Fruit fly (Drosophila melanogaster) whole organism, embryonic: ENCODE measurements around the gene CG43163.

Experiments used
- Atf6 ChIP-seq: fragments of 200-800 bp; sonication (Bioruptor generic); IDR thresholded peaks from 2 replicates; pipeline ENCODE4 v1.3.6; 2022; ENCODE audit warnings: missing biosample characterization, missing genetic modification characterization
- Bdp1 ChIP-seq: fragments of 200-800 bp; sonication (Bioruptor generic); optimal IDR thresholded peaks from 3 replicates; lab custom pipeline; 2016; ENCODE audit warnings: missing biosample characterization, missing genetic modification characterization
- CG10274 ChIP-seq: fragments of 200-800 bp; sonication (Bioruptor generic); optimal IDR thresholded peaks from 3 replicates; lab custom pipeline; 2017; ENCODE audit warnings: missing biosample characterization, mild to moderate bottlenecking, missing genetic modification characterization
- CG11695 ChIP-seq: fragments of 200-800 bp; sonication (Bioruptor generic); IDR thresholded peaks from 3 replicates; pipeline ENCODE4 v1.3.6; 2022; ENCODE audit warnings: missing biosample characterization, missing genetic modification characterization
- CG12104 ChIP-seq: fragments of 200-800 bp; sonication (Bioruptor generic); optimal IDR thresholded peaks from 3 replicates; lab custom pipeline; 2016; ENCODE audit warnings: missing biosample characterization, missing genetic modification characterization
- CG12236 ChIP-seq: fragments of 200-800 bp; sonication (Bioruptor generic); optimal IDR thresholded peaks from 2 replicates; lab custom pipeline; 2016; ENCODE audit warnings: missing biosample characterization, missing genetic modification characterization
- CG12299 ChIP-seq: fragments of 200-800 bp; sonication (Bioruptor generic); optimal IDR thresholded peaks from 2 replicates; lab custom pipeline; 2018; ENCODE audit warnings: missing biosample characterization, mild to moderate bottlenecking, missing genetic modification characterization
- CG12942 ChIP-seq: fragments of 200-800 bp; sonication (Bioruptor generic); optimal IDR thresholded peaks from 3 replicates; lab custom pipeline; 2016; ENCODE audit warnings: missing biosample characterization, missing genetic modification characterization
- CG13123 ChIP-seq: fragments of 200-800 bp; sonication (Bioruptor generic); optimal IDR thresholded peaks from 2 replicates; lab custom pipeline; 2016; ENCODE audit warnings: missing biosample characterization, missing genetic modification characterization
- CG15601 ChIP-seq: fragments of 200-800 bp; sonication (Bioruptor generic); optimal IDR thresholded peaks from 3 replicates; lab custom pipeline; 2019; ENCODE audit warnings: missing biosample characterization, mild to moderate bottlenecking, missing genetic modification characterization, moderate library complexity
- CG17328 ChIP-seq: fragments of 200-800 bp; sonication (Bioruptor generic); IDR thresholded peaks from 2 replicates; pipeline ENCODE4 v1.3.6; 2022; ENCODE audit warnings: missing biosample characterization, missing genetic modification characterization
- CG17568 ChIP-seq: fragments of 200-800 bp; sonication (Bioruptor generic); optimal IDR thresholded peaks from 2 replicates; lab custom pipeline; 2018; ENCODE audit warnings: missing biosample characterization, mild to moderate bottlenecking, missing genetic modification characterization, moderate library complexity
- CG18764 ChIP-seq: fragments of 200-800 bp; sonication (Bioruptor generic); optimal IDR thresholded peaks from 3 replicates; lab custom pipeline; 2016; ENCODE audit warnings: missing biosample characterization, missing genetic modification characterization
- CG3281 ChIP-seq: fragments of 200-800 bp; sonication (Bioruptor generic); optimal IDR thresholded peaks from 3 replicates; lab custom pipeline; 2017; ENCODE audit warnings: missing biosample characterization, mild to moderate bottlenecking, missing genetic modification characterization
- CG4282 ChIP-seq: fragments of 200-800 bp; sonication (Bioruptor generic); optimal IDR thresholded peaks from 2 replicates; lab custom pipeline; 2016; ENCODE audit warnings: missing biosample characterization, missing genetic modification characterization
- CG6175 ChIP-seq: fragments of 200-800 bp; sonication (Bioruptor generic); IDR thresholded peaks from 3 replicates; pipeline ENCODE4 v1.3.6; 2022; ENCODE audit warnings: missing biosample characterization, missing genetic modification characterization
- CG7786 ChIP-seq: fragments of 200-800 bp; sonication (Bioruptor generic); optimal IDR thresholded peaks from 2 replicates; lab custom pipeline; 2016; ENCODE audit warnings: missing biosample characterization, missing genetic modification characterization
- CG8089 ChIP-seq: fragments of 200-800 bp; sonication (Bioruptor generic); optimal IDR thresholded peaks from 3 replicates; lab custom pipeline; 2016; ENCODE audit warnings: missing biosample characterization, missing genetic modification characterization
- CG8290 ChIP-seq, 3 experiments: fragments of 200-800 bp; sonication (Bioruptor generic); optimal IDR thresholded peaks; 2 replicates each; lab custom pipeline; 2016 to 2019; ENCODE audit warnings: missing biosample characterization in 3 of 3, missing genetic modification characterization in 3 of 3, mild to moderate bottlenecking in 2 of 3, moderate library complexity in 1 of 3
- CG8359 ChIP-seq: fragments of 200-800 bp; sonication (Bioruptor generic); optimal IDR thresholded peaks from 2 replicates; lab custom pipeline; 2017; ENCODE audit warnings: missing biosample characterization, mild to moderate bottlenecking, missing genetic modification characterization, borderline replicate concordance
- D19A ChIP-seq: fragments of 200-800 bp; optimal IDR thresholded peaks from 3 replicates; lab custom pipeline; 2019; ENCODE audit warnings: missing biosample characterization, mild to moderate bottlenecking, missing genetic modification characterization, moderate library complexity
- Dref ChIP-seq: fragments of 200-800 bp; sonication (Bioruptor generic); IDR thresholded peaks from 2 replicates; pipeline ENCODE4 v1.3.6; 2022; ENCODE audit warnings: missing biosample characterization, missing genetic modification characterization
- Hey ChIP-seq: fragments of 200-800 bp; sonication (Bioruptor generic); optimal IDR thresholded peaks from 3 replicates; lab custom pipeline; 2018; ENCODE audit warnings: missing biosample characterization, mild to moderate bottlenecking, missing genetic modification characterization
- Hr39 ChIP-seq: fragments of >200 bp; optimal IDR thresholded peaks from 2 replicates; lab custom pipeline; 2017
- MBD-R2 ChIP-seq: fragments of 200-800 bp; sonication (Bioruptor generic); IDR thresholded peaks from 2 replicates; pipeline ENCODE4 v1.3.6; 2022; ENCODE audit warnings: missing biosample characterization, missing genetic modification characterization
- Med ChIP-seq: fragments of 200-800 bp; sonication (Bioruptor generic); peaks from one replicate; lab custom pipeline; 2016; ENCODE audit warnings: missing biosample characterization, missing genetic modification characterization, mild to moderate bottlenecking, inconsistent platforms, moderate library complexity
- Mrtf ChIP-seq: fragments of 200-800 bp; sonication (Bioruptor generic); IDR thresholded peaks from 3 replicates; pipeline ENCODE4 v1.3.6; 2022; ENCODE audit warnings: missing biosample characterization, missing genetic modification characterization
- Opbp ChIP-seq: fragments of 200-800 bp; sonication (Bioruptor generic); IDR thresholded peaks from 3 replicates; pipeline ENCODE4 v1.3.6; 2022; ENCODE audit warnings: missing biosample characterization, missing genetic modification characterization; ENCODE audit not compliant: partially characterized antibody
- Sry-δ ChIP-seq: fragments of 200-800 bp; sonication (Bioruptor generic); optimal IDR thresholded peaks from 2 replicates; lab custom pipeline; 2016; ENCODE audit warnings: missing biosample characterization, missing genetic modification characterization
- Usf ChIP-seq: fragments of 200-800 bp; sonication (Bioruptor generic); optimal IDR thresholded peaks from 2 replicates; lab custom pipeline; 2017; ENCODE audit warnings: missing genotype, missing biosample characterization, missing genetic modification characterization
- ab ChIP-seq: fragments of 200-800 bp; sonication (Bioruptor generic); optimal IDR thresholded peaks from 2 replicates; lab custom pipeline; 2016; ENCODE audit warnings: missing biosample characterization, missing genetic modification characterization
- az2 ChIP-seq: fragments of 200-800 bp; sonication (Bioruptor generic); optimal IDR thresholded peaks from 3 replicates; lab custom pipeline; 2016; ENCODE audit warnings: missing biosample characterization, missing genetic modification characterization
- br ChIP-seq: fragments of >200 bp; optimal IDR thresholded peaks from 2 replicates; lab custom pipeline; 2017
- btn ChIP-seq: fragments of 200-800 bp; sonication (Bioruptor generic); optimal IDR thresholded peaks from 2 replicates; lab custom pipeline; 2016; ENCODE audit warnings: missing biosample characterization, missing genetic modification characterization
- caup ChIP-seq: fragments of 200-800 bp; sonication (Bioruptor generic); optimal IDR thresholded peaks from 3 replicates; lab custom pipeline; 2017; ENCODE audit warnings: missing biosample characterization, mild to moderate bottlenecking, missing genetic modification characterization, moderate library complexity; ENCODE audit not compliant: severe bottlenecking
- crp ChIP-seq, 2 experiments: fragments of 200-800 bp; sonication (Bioruptor generic); optimal IDR thresholded peaks; 2 replicates in 1 of 2; 3 replicates in 1 of 2; lab custom pipeline; 2017; ENCODE audit warnings: missing biosample characterization in 2 of 2, missing genetic modification characterization in 2 of 2, mild to moderate bottlenecking in 1 of 2, moderate library complexity in 1 of 2
- da ChIP-seq: fragments of 200-800 bp; sonication (Bioruptor generic); optimal IDR thresholded peaks from 2 replicates; lab custom pipeline; 2016; ENCODE audit warnings: missing biosample characterization, missing genetic modification characterization
- eve ChIP-seq, 2 experiments: fragments of >200 bp; optimal IDR thresholded peaks; 2 replicates each; lab custom pipeline; 2017; ENCODE audit warnings: missing biosample characterization in 2 of 2, missing genetic modification characterization in 2 of 2
- gcm2 ChIP-seq: fragments of 200-800 bp; sonication (Bioruptor generic); optimal IDR thresholded peaks from 2 replicates; lab custom pipeline; 2016; ENCODE audit warnings: missing biosample characterization, missing genetic modification characterization
- knrl ChIP-seq: fragments of 200-800 bp; sonication (Bioruptor generic); IDR thresholded peaks from 3 replicates; pipeline ENCODE4 v1.3.6; 2022; ENCODE audit warnings: missing biosample characterization, missing genetic modification characterization; ENCODE audit not compliant: partially characterized antibody
- nmo ChIP-seq: fragments of 200-800 bp; sonication (Bioruptor generic); optimal IDR thresholded peaks from 2 replicates; lab custom pipeline; 2018; ENCODE audit warnings: missing biosample characterization, mild to moderate bottlenecking, missing genetic modification characterization, moderate library complexity
- nom ChIP-seq: fragments of 200-800 bp; sonication (Bioruptor generic); optimal IDR thresholded peaks from 2 replicates; lab custom pipeline; 2017; ENCODE audit warnings: missing biosample characterization, missing genetic modification characterization, mild to moderate bottlenecking, moderate library complexity, missing genetic modification reagents
- pita ChIP-seq: fragments of 200-800 bp; sonication (Bioruptor generic); optimal IDR thresholded peaks from 2 replicates; lab custom pipeline; 2017; ENCODE audit warnings: missing biosample characterization, mild to moderate bottlenecking, missing genetic modification characterization
- rib ChIP-seq: fragments of 200-800 bp; sonication (Bioruptor generic); IDR thresholded peaks from 2 replicates; pipeline ENCODE4 v1.3.6; 2022; ENCODE audit warnings: missing biosample characterization, missing genetic modification characterization
- sd ChIP-seq: fragments of 200-800 bp; sonication (Bioruptor generic); optimal IDR thresholded peaks from 3 replicates; lab custom pipeline; 2018; ENCODE audit warnings: missing biosample characterization, mild to moderate bottlenecking, missing genetic modification characterization, moderate library complexity
- slbo ChIP-seq: fragments of 200-800 bp; sonication (Bioruptor generic); IDR thresholded peaks from 2 replicates; pipeline ENCODE4 v1.3.6; 2022; ENCODE audit warnings: missing biosample characterization, missing genetic modification characterization
- ssp ChIP-seq: fragments of 200-800 bp; sonication (Bioruptor generic); IDR thresholded peaks from 2 replicates; pipeline ENCODE4 v1.3.6; 2022; ENCODE audit warnings: missing biosample characterization, missing genetic modification characterization
- usp ChIP-seq: fragments of >200 bp; optimal IDR thresholded peaks from 2 replicates; lab custom pipeline; 2017; ENCODE audit warnings: missing biosample characterization, missing genetic modification characterization
- wek ChIP-seq: fragments of 200-800 bp; sonication (Bioruptor generic); optimal IDR thresholded peaks from 3 replicates; lab custom pipeline; 2018; ENCODE audit warnings: missing biosample characterization, mild to moderate bottlenecking, missing genetic modification characterization, moderate library complexity
- zfh2 ChIP-seq: fragments of 200-800 bp; sonication (Bioruptor generic); optimal IDR thresholded peaks from 2 replicates; lab custom pipeline; 2016; ENCODE audit warnings: missing biosample characterization, missing genetic modification characterization

CG43163 gene

dm6 chr3L:8524816-8525625, 18.1 kb upstream of the CG43163 start, which contains the start of the genes GstO1 and foi (continued):
- no peak for TF ChIP-seq CG12236 (GFP tag; lab: Kevin White, UChicago)
- no peak for TF ChIP-seq CG13123 (GFP tag; lab: Kevin White, UChicago)
- TF ChIP-seq CG17328 (GFP tag; lab: Robert Waterston, UW) = peak; percentile 53; the same call in 1 of the 2 replicates
- TF ChIP-seq CG8089 = no peak
- no peak for TF ChIP-seq caup (GFP tag; lab: Kevin White, UChicago)
- TF ChIP-seq CG17568 = no peak
- peak; percentile 25 for TF ChIP-seq D19A (tag; lab: Kevin White, UChicago)
- TF ChIP-seq CG18764 (GFP tag; lab: Kevin White, UChicago) = no peak
- peak; percentile 99 for TF ChIP-seq Opbp (GFP tag; lab: Robert Waterston, UW)
- TF ChIP-seq MBD-R2 (GFP tag; lab: Robert Waterston, UW) = peak; percentile 68
- TF ChIP-seq CG12942 (GFP tag; lab: Kevin White, UChicago) = no peak
- no peak for TF ChIP-seq crp (GFP tag; optimal IDR thresholded peaks at IDR 0.05; lab: Kevin White, UChicago)
- no peak for TF ChIP-seq az2 (GFP tag; lab: Kevin White, UChicago)
- TF ChIP-seq CG3281 = peak; percentile 19
- TF ChIP-seq zfh2 (GFP tag; lab: Kevin White, UChicago) = peak; percentile 39
- no peak for TF ChIP-seq Bdp1 (GFP tag; lab: Kevin White, UChicago)
- no peak for TF ChIP-seq Usf
- TF ChIP-seq knrl (GFP tag; lab: Robert Waterston, UW) = peak; percentile 97
- peak; percentile 39; the same call in 1 of the 2 replicates for TF ChIP-seq Atf6
- no peak for TF ChIP-seq CG12299 (tag; lab: Kevin White, UChicago)
- peak; percentile 68 for TF ChIP-seq slbo
- TF ChIP-seq Dref (GFP tag; lab: Robert Waterston, UW) = peak; percentile 99
- no peak for TF ChIP-seq CG12104 (GFP tag; lab: Kevin White, UChicago)
- TF ChIP-seq rib (GFP tag; lab: Robert Waterston, UW) = peak; percentile 43; the same call in 1 of the 2 replicates
- no peak for TF ChIP-seq CG11695 (GFP tag; lab: Robert Waterston, UW)
- no peak for TF ChIP-seq eve (GFP tag; optimal IDR thresholded peaks at IDR 0.05; lab: Kevin White, UChicago)
- TF ChIP-seq Mrtf = no peak
- peak; percentile 65 for TF ChIP-seq nmo
- peak; percentile 29 for TF ChIP-seq CG8290 (GFP tag; optimal IDR thresholded peaks at IDR 0.05; lab: Kevin White, UChicago)
- TF ChIP-seq CG8290 (tag; optimal IDR thresholded peaks at IDR 0.05; lab: Kevin White, UChicago) = peak in 1 of 2 experiments; percentile 73
- no peak for TF ChIP-seq Hr39 (lab: Kevin White, UChicago)
- TF ChIP-seq CG10274 (GFP tag; lab: Kevin White, UChicago) = no peak
- no peak for TF ChIP-seq ab
- TF ChIP-seq btn (GFP tag; lab: Kevin White, UChicago) = no peak
- TF ChIP-seq CG6175 (GFP tag; lab: Robert Waterston, UW) = no peak
- no peak for TF ChIP-seq br (lab: Kevin White, UChicago)
- no peak for TF ChIP-seq da
- no peak for TF ChIP-seq CG4282
- peak; percentile 13 for TF ChIP-seq nom (GFP tag; lab: Kevin White, UChicago)
- no peak for TF ChIP-seq usp (GFP tag; lab: Kevin White, UChicago)
- no peak for TF ChIP-seq sd (tag; lab: Kevin White, UChicago)
- TF ChIP-seq Sry-δ (GFP tag; lab: Kevin White, UChicago) = peak; percentile 93
- no peak for TF ChIP-seq Hey (tag; lab: Kevin White, UChicago)
- TF ChIP-seq CG15601 (tag; lab: Kevin White, UChicago) = peak; percentile 14
- no peak for TF ChIP-seq gcm2 (GFP tag; lab: Kevin White, UChicago)
- TF ChIP-seq Med (GFP tag; lab: Kevin White, UChicago) = peak; percentile 83
- no peak for TF ChIP-seq wek (GFP tag; lab: Kevin White, UChicago)
- no peak for TF ChIP-seq CG7786 (GFP tag; lab: Kevin White, UChicago)
- no peak for TF ChIP-seq CG8359 (GFP tag; lab: Kevin White, UChicago)
- peak; percentile 32; the same call in 1 of the 2 replicates for TF ChIP-seq ssp
- no peak for TF ChIP-seq pita
